Worm (Caenorhabditis elegans) whole organism, L2 larva: ENCODE data around the gene M02F4.2.

ENCODE experiments used
- C34F6.9 ChIP-seq: fragments of 150-350 bp; optimal IDR thresholded peaks from 2 replicates; lab custom pipeline; 2014; ENCODE audit warnings: missing biosample characterization, missing genetic modification characterization
- F13H6.1 ChIP-seq: sonication (generic microtip); optimal IDR thresholded peaks from 2 replicates; lab custom pipeline; 2016; ENCODE audit warnings: missing genetic modification characterization, missing compliant biosample characterization
- R02D3.7 ChIP-seq: fragments of 150-350 bp; optimal IDR thresholded peaks from 2 replicates; lab custom pipeline; 2014; ENCODE audit warnings: missing biosample characterization, missing genetic modification characterization
- Y55F3AM.14 ChIP-seq: fragments of 200-800 bp; sonication (Bioruptor generic); optimal IDR thresholded peaks from 2 replicates; lab custom pipeline; 2018; ENCODE audit warnings: mild to moderate bottlenecking, missing genetic modification characterization, missing compliant biosample characterization
- ZK546.5 ChIP-seq: sonication (generic microtip); optimal IDR thresholded peaks from 2 replicates; lab custom pipeline; 2017; ENCODE audit warnings: missing biosample characterization, missing genetic modification characterization
- alr-1 ChIP-seq: fragments of 150-350 bp; optimal IDR thresholded peaks from 2 replicates; lab custom pipeline; 2014; ENCODE audit warnings: missing biosample characterization, missing genetic modification characterization
- aly-2 ChIP-seq: fragments of 150-350 bp; optimal IDR thresholded peaks from 2 replicates; lab custom pipeline; 2014; ENCODE audit warnings: missing biosample characterization, missing genetic modification characterization
- ama-1 ChIP-seq: fragments of 150-350 bp; optimal IDR thresholded peaks from 2 replicates; lab custom pipeline; 2018; ENCODE audit warnings: inconsistent platforms
- blmp-1 ChIP-seq: sonication (generic microtip); optimal IDR thresholded peaks from 2 replicates; lab custom pipeline; 2017; ENCODE audit warnings: missing genetic modification characterization, mild to moderate bottlenecking, missing compliant biosample characterization, antibody characterized with exemption, moderate library complexity; ENCODE audit not compliant: insufficient read depth
- ceh-16 ChIP-seq: fragments of 150-350 bp; optimal IDR thresholded peaks from 2 replicates; lab custom pipeline; 2014; ENCODE audit warnings: missing biosample characterization, missing genetic modification characterization
- ceh-82 ChIP-seq: fragments of 150-350 bp; optimal IDR thresholded peaks from 2 replicates; lab custom pipeline; 2014; ENCODE audit warnings: missing biosample characterization, missing genetic modification characterization
- crh-2 ChIP-seq: sonication (generic microtip); optimal IDR thresholded peaks from 2 replicates; lab custom pipeline; 2017; ENCODE audit warnings: missing biosample characterization, missing genetic modification characterization
- dmd-4 ChIP-seq: sonication (generic microtip); optimal IDR thresholded peaks from 2 replicates; lab custom pipeline; 2017; ENCODE audit warnings: missing biosample characterization, missing genetic modification characterization
- egl-27 ChIP-seq: sonication (generic microtip); optimal IDR thresholded peaks from 3 replicates; lab custom pipeline; 2017; ENCODE audit warnings: missing biosample characterization, missing genetic modification reagents, missing genetic modification characterization
- elt-1 ChIP-seq: fragments of 150-350 bp; optimal IDR thresholded peaks from 2 replicates; lab custom pipeline; 2014; ENCODE audit warnings: missing biosample characterization, missing genetic modification characterization
- elt-3 ChIP-seq: sonication (generic microtip); optimal IDR thresholded peaks from 2 replicates; lab custom pipeline; 2017; ENCODE audit warnings: missing biosample characterization, missing genetic modification characterization
- fos-1 ChIP-seq: fragments of 150-350 bp; optimal IDR thresholded peaks from 2 replicates; lab custom pipeline; 2014; ENCODE audit warnings: missing biosample characterization, missing genetic modification characterization
- gmeb-1 ChIP-seq: fragments of 150-350 bp; optimal IDR thresholded peaks from 2 replicates; lab custom pipeline; 2014; ENCODE audit warnings: missing biosample characterization, missing genetic modification characterization
- lin-11 ChIP-seq: fragments of 150-350 bp; sonication (generic microtip); optimal IDR thresholded peaks from 2 replicates; lab custom pipeline; 2014; ENCODE audit warnings: missing biosample characterization, missing genetic modification characterization, inconsistent platforms, mixed read lengths
- lin-13 ChIP-seq: fragments of 150-350 bp; optimal IDR thresholded peaks from 2 replicates; lab custom pipeline; 2014; ENCODE audit warnings: missing biosample characterization, missing genetic modification reagents, missing genetic modification characterization
- lin-39 ChIP-seq: fragments of 150-350 bp; optimal IDR thresholded peaks from 2 replicates; lab custom pipeline; 2014; ENCODE audit warnings: missing biosample characterization, missing genetic modification reagents, missing genetic modification characterization
- lsy-2 ChIP-seq, 2 experiments: fragments of 150-350 bp in 1 of 2; sonication (generic microtip) in 1 of 2; optimal IDR thresholded peaks; 2 replicates each; lab custom pipeline; 2014 to 2017; ENCODE audit warnings: missing biosample characterization in 2 of 2, missing genetic modification characterization in 2 of 2
- mab-5 ChIP-seq: fragments of 150-350 bp; optimal IDR thresholded peaks from 2 replicates; lab custom pipeline; 2014; ENCODE audit warnings: missing biosample characterization, missing genetic modification characterization
- mbf-1 ChIP-seq: sonication (generic microtip); optimal IDR thresholded peaks from 2 replicates; lab custom pipeline; 2017; ENCODE audit warnings: missing biosample characterization, missing genetic modification characterization
- mdl-1 ChIP-seq, 2 experiments: fragments of 150-350 bp in 1 of 2; sonication (generic microtip) in 1 of 2; optimal IDR thresholded peaks; 2 replicates each; lab custom pipeline; 2017; ENCODE audit warnings: missing biosample characterization in 2 of 2, missing genetic modification characterization in 2 of 2
- nhr-10 ChIP-seq: sonication (generic microtip); optimal IDR thresholded peaks from 2 replicates; lab custom pipeline; 2017; ENCODE audit warnings: missing biosample characterization, missing genetic modification characterization
- nhr-11 ChIP-seq: fragments of 150-350 bp; optimal IDR thresholded peaks from 2 replicates; lab custom pipeline; 2014; ENCODE audit warnings: missing biosample characterization, missing genetic modification characterization
- nhr-12 ChIP-seq: fragments of 150-350 bp; optimal IDR thresholded peaks from 2 replicates; lab custom pipeline; 2014; ENCODE audit warnings: missing biosample characterization, missing genetic modification characterization
- nhr-129 ChIP-seq: fragments of 150-350 bp; optimal IDR thresholded peaks from 2 replicates; lab custom pipeline; 2014; ENCODE audit warnings: missing biosample characterization, missing genetic modification characterization
- nhr-21 ChIP-seq: fragments of 150-350 bp; optimal IDR thresholded peaks from 2 replicates; lab custom pipeline; 2014; ENCODE audit warnings: missing biosample characterization, missing genetic modification characterization
- nhr-23 ChIP-seq: fragments of 150-350 bp; optimal IDR thresholded peaks from 2 replicates; lab custom pipeline; 2014; ENCODE audit warnings: missing biosample characterization, missing genetic modification reagents, missing genetic modification characterization
- nhr-237 ChIP-seq: fragments of 150-350 bp; optimal IDR thresholded peaks from 2 replicates; lab custom pipeline; 2014; ENCODE audit warnings: missing biosample characterization, missing genetic modification characterization
- nhr-25 ChIP-seq: fragments of 150-350 bp; sonication (generic microtip); optimal IDR thresholded peaks from 3 replicates; lab custom pipeline; 2014; ENCODE audit warnings: missing biosample characterization, missing genetic modification characterization
- nhr-6 ChIP-seq: fragments of 150-350 bp; optimal IDR thresholded peaks from 2 replicates; lab custom pipeline; 2014; ENCODE audit warnings: missing biosample characterization, missing genetic modification characterization
- nhr-77 ChIP-seq: fragments of 150-350 bp; optimal IDR thresholded peaks from 2 replicates; lab custom pipeline; 2014; ENCODE audit warnings: missing biosample characterization, missing genetic modification characterization
- peb-1 ChIP-seq: fragments of 150-350 bp; optimal IDR thresholded peaks from 2 replicates; lab custom pipeline; 2014; ENCODE audit warnings: missing biosample characterization, missing genetic modification characterization
- sem-4 ChIP-seq: fragments of 150-350 bp; optimal IDR thresholded peaks from 2 replicates; lab custom pipeline; 2014; ENCODE audit warnings: missing biosample characterization, missing genetic modification reagents, missing genetic modification characterization
- skn-1 ChIP-seq: sonication (generic microtip); optimal IDR thresholded peaks from 2 replicates; lab custom pipeline; 2017; ENCODE audit warnings: missing biosample characterization, missing genetic modification characterization
- sma-3 ChIP-seq: sonication (generic microtip); optimal IDR thresholded peaks from 2 replicates; lab custom pipeline; 2016; ENCODE audit warnings: missing genetic modification reagents, missing genetic modification characterization, missing compliant biosample characterization
- sma-9 ChIP-seq, 2 experiments: fragments of 150-350 bp in 1 of 2; sonication (generic microtip) in 1 of 2; optimal IDR thresholded peaks; 2 replicates each; lab custom pipeline; 2014 to 2016; ENCODE audit warnings: missing genetic modification characterization in 2 of 2, mild to moderate bottlenecking in 1 of 2, missing biosample characterization in 1 of 2, missing compliant biosample characterization in 1 of 2, missing genetic modification reagents in 1 of 2, moderate library complexity in 1 of 2
- snpc-4 ChIP-seq: fragments of 150-350 bp; optimal IDR thresholded peaks from 2 replicates; lab custom pipeline; 2014; ENCODE audit warnings: missing biosample characterization, missing genetic modification characterization
- unc-39 ChIP-seq: fragments of 150-350 bp; optimal IDR thresholded peaks from 2 replicates; lab custom pipeline; 2014; ENCODE audit warnings: missing biosample characterization, missing genetic modification characterization
- unc-55 ChIP-seq: fragments of 150-350 bp; sonication (generic microtip); optimal IDR thresholded peaks from 3 replicates; lab custom pipeline; 2014; ENCODE audit warnings: missing biosample characterization, missing genetic modification reagents, missing genetic modification characterization
- unc-62 ChIP-seq: fragments of 150-350 bp; optimal IDR thresholded peaks from 2 replicates; lab custom pipeline; 2014; ENCODE audit warnings: missing biosample characterization, missing genetic modification reagents, missing genetic modification characterization
- zag-1 ChIP-seq: fragments of 150-350 bp; optimal IDR thresholded peaks from 2 replicates; lab custom pipeline; 2014; ENCODE audit warnings: missing biosample characterization, missing genetic modification characterization
- ztf-1 ChIP-seq: fragments of 200-800 bp; sonication (Bioruptor generic); conservative IDR thresholded peaks from 2 replicates; pipeline ENCODE4 v1.3.6; 2022; ENCODE audit warnings: missing genetic modification characterization, missing compliant biosample characterization
- ztf-11 ChIP-seq: sonication (generic microtip); optimal IDR thresholded peaks from 2 replicates; lab custom pipeline; 2017; ENCODE audit warnings: missing biosample characterization, missing genetic modification characterization
- ztf-4 ChIP-seq: fragments of 150-350 bp; optimal IDR thresholded peaks from 2 replicates; lab custom pipeline; 2014; ENCODE audit warnings: missing biosample characterization, missing genetic modification characterization

The M02F4.2 gene

DNA sequence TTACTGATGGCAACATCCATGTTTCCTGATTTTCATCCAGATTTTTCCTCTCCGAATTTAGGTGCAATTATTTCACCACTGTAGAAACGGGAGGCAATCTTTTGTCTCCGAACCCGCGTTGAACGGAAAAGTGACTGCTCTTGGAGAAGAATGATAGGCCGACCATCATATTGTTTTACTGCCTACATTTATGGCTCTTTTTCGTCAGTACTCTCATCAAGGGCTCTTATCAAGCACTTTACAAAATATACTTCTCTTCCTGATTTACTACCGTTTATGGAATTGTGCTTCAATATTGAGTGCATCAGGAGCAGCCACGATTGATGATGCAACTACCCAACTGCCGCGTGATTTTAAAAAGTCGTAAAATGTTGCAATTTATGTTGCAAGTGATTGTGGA, 20.3 kb upstream of the M02F4.2 start:
- no peak for TF ChIP-seq lsy-2 (tag; optimal IDR thresholded peaks at IDR 0.05; lab: Kevin White, UChicago)
- TF ChIP-seq sma-9 (GFP tag; optimal IDR thresholded peaks at IDR 0.05; lab: Kevin White, UChicago) = peak; percentile 27
- TF ChIP-seq sma-9 (tag; optimal IDR thresholded peaks at IDR 0.05; lab: Kevin White, UChicago) = no peak

ce11 chrX:3051315-3051993, 17.4 kb upstream of the M02F4.2 start:
- TF ChIP-seq aly-2 (no peak), nhr-23 (tag; lab: Kevin White, UChicago) (no peak), sma-9 (GFP tag; optimal IDR thresholded peaks at IDR 0.05; lab: Kevin White, UChicago) (no peak), sma-9 (tag; optimal IDR thresholded peaks at IDR 0.05; lab: Kevin White, UChicago) (no peak), nhr-11 (tag; lab: Kevin White, UChicago) (no peak), mbf-1 (tag; lab: Kevin White, UChicago) (no peak), nhr-129 (tag; lab: Kevin White, UChicago) (no peak)

- TF ChIP-seq alr-1 (tag; lab: Kevin White, UChicago) (no peak), nhr-11 (tag; lab: Kevin White, UChicago) (no peak), ceh-16 (no peak), egl-27 (peak; percentile 56), mdl-1 (tag; optimal IDR thresholded peaks at IDR 0.05; lab: Kevin White, UChicago) (peak; percentile 37 to 46), lsy-2 (tag; optimal IDR thresholded peaks at IDR 0.05; lab: Kevin White, UChicago) (peak in 1 of 2 experiments; percentile 60), ama-1 (lab: Kevin White, UChicago) (no peak), elt-3 (tag; lab: Kevin White, UChicago) (no peak), ZK546.5 (tag; lab: Kevin White, UChicago) (no peak), sma-9 (GFP tag; optimal IDR thresholded peaks at IDR 0.05; lab: Kevin White, UChicago) (peak; percentile 61), sma-9 (tag; optimal IDR thresholded peaks at IDR 0.05; lab: Kevin White, UChicago) (no peak), lin-39 (tag; lab: Kevin White, UChicago) (no peak), mbf-1 (tag; lab: Kevin White, UChicago) (no peak), nhr-10 (tag; lab: Kevin White, UChicago) (no peak), nhr-23 (tag; lab: Kevin White, UChicago) (no peak), nhr-21 (tag; lab: Kevin White, UChicago) (no peak), Y55F3AM.14 (GFP tag; lab: Kevin White, UChicago) (no peak), fos-1 (tag; lab: Kevin White, UChicago) (peak; percentile 70), C34F6.9 (tag; lab: Kevin White, UChicago) (peak; percentile 58), nhr-6 (tag; lab: Kevin White, UChicago) (no peak), F13H6.1 (tag; lab: Kevin White, UChicago) (peak; percentile 76), snpc-4 (tag; lab: Kevin White, UChicago) (no peak), R02D3.7 (tag; lab: Kevin White, UChicago) (no peak), ztf-11 (tag; lab: Kevin White, UChicago) (no peak), skn-1 (tag; lab: Kevin White, UChicago) (no peak), dmd-4 (tag; lab: Kevin White, UChicago) (no peak), gmeb-1 (tag; lab: Kevin White, UChicago) (no peak), ceh-82 (no peak), sma-3 (GFP tag; lab: Kevin White, UChicago) (no peak), nhr-237 (no peak), zag-1 (tag; lab: Kevin White, UChicago) (peak; percentile 28), ztf-4 (tag; lab: Kevin White, UChicago) (no peak), mab-5 (tag; lab: Kevin White, UChicago) (peak; percentile 41), ztf-1 (GFP tag; lab: Robert Waterston, UW) (no peak), unc-39 (no peak), nhr-77 (tag; lab: Kevin White, UChicago) (no peak), peb-1 (tag; lab: Kevin White, UChicago) (no peak), nhr-25 (no peak), nhr-12 (tag; lab: Kevin White, UChicago) (no peak), lin-11 (tag; lab: Kevin White, UChicago) (peak; percentile 47), unc-55 (peak; percentile 78), elt-1 (tag; lab: Kevin White, UChicago) (no peak), nhr-129 (tag; lab: Kevin White, UChicago) (peak; percentile 78), aly-2 (no peak), unc-62 (GFP tag; lab: Kevin White, UChicago) (no peak), sem-4 (tag; lab: Kevin White, UChicago) (peak; percentile 30), crh-2 (tag; lab: Kevin White, UChicago) (peak; percentile 49), lin-13 (no peak), blmp-1 (tag; lab: Kevin White, UChicago) (no peak)
- TF ChIP-seq, all 48 proteins: peak for 14
These were observed 15.1 kb upstream of the M02F4.2 start for ce11 chrX:3049233-3049632.
